Fruit fly (Drosophila melanogaster) whole organism: ENCODE measurements around the gene faf.

ENCODE experiments used
- Dll ChIP-seq: fragments of >200 bp; optimal IDR thresholded peaks from 2 replicates; lab custom pipeline; 2017
- EcR ChIP-seq, 2 experiments: fragments of >200 bp; optimal IDR thresholded peaks; 2 replicates each; lab custom pipeline; 2017; ENCODE audit warnings: missing biosample characterization in 2 of 2, missing genetic modification characterization in 2 of 2, missing genetic modification reagents in 2 of 2
- pan ChIP-seq: fragments of >200 bp; optimal IDR thresholded peaks from 2 replicates; lab custom pipeline; 2017
- psq ChIP-seq: fragments of >200 bp; optimal IDR thresholded peaks from 2 replicates; lab custom pipeline; 2017
- usp ChIP-seq: fragments of >200 bp; optimal IDR thresholded peaks from 2 replicates; lab custom pipeline; 2017; ENCODE audit warnings: missing biosample characterization, missing genetic modification characterization, mixed read lengths

DNA sequence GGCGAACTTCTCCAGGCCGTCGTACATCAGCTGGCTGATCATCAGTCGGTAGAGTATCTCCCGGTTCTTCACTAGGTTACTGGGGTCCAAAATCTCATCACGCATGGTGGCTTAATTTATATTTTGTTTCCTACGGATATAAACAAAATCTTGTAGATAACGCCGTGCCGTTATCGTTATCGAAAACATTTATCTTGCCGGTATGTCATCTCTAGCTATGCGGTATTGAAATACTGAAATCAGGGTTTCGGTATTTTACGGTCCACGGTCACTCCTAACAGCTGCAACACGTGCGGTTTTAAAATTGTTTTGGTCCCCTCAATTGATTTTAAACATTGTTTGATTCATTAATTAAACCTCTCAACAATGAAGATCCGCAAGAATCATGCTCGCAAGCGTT lies 40.0 kb upstream of the faf start, which contains the start of the genes CstF50 and CG11563:
- no peak for TF ChIP-seq usp (GFP tag; lab: Kevin White, UChicago)
- no peak for TF ChIP-seq psq (lab: Kevin White, UChicago)
- TF ChIP-seq pan (lab: Kevin White, UChicago): no peak
- no peak for TF ChIP-seq EcR (GFP tag; optimal IDR thresholded peaks at IDR 0.05; lab: Kevin White, UChicago)
- TF ChIP-seq Dll (lab: Kevin White, UChicago): no peak
